Fruit fly (Drosophila melanogaster): Measurements from ENCODE around the gene Or22a.

Or22a gene

dm6 chr2L:1473427-1473826 lies 46.9 kb upstream of the Or22a start (continued):
- TF ChIP-seq CG7372 (GFP tag; IDR thresholded peaks at IDR 0.05) = 0 out of 2 replicates have a peak, but pooled peaks have one; percentile 11
- TF ChIP-seq Poxn (GFP tag; IDR thresholded peaks at IDR 0.05) = no peak
- no peak for TF ChIP-seq twi (tag; optimal IDR thresholded peaks at IDR 0.05)
- TF ChIP-seq CG32767 (GFP tag; IDR thresholded peaks at IDR 0.05) = no peak
- peak; percentile 68 for TF ChIP-seq CG1603 (tag; optimal IDR thresholded peaks at IDR 0.05)
- no peak for TF ChIP-seq Max (GFP tag; optimal IDR thresholded peaks at IDR 0.05)
- no peak for TF ChIP-seq Chrac-16 (GFP tag; optimal IDR thresholded peaks at IDR 0.05)
- TF ChIP-seq da (GFP tag; optimal IDR thresholded peaks at IDR 0.05) = no peak
- no peak for TF ChIP-seq Atf-2 (GFP tag; optimal IDR thresholded peaks at IDR 0.05)
- 0 out of 2 replicates have a peak, but pooled peaks have one; percentile 18 for TF ChIP-seq sim (GFP tag; IDR thresholded peaks at IDR 0.05)
- TF ChIP-seq bsh (GFP tag; optimal IDR thresholded peaks at IDR 0.05) = peak in 1 of 2 experiments; percentile 55
- peak; percentile 46 for TF ChIP-seq slbo (GFP tag; IDR thresholded peaks at IDR 0.05)
- TF ChIP-seq CG12155 (GFP tag; optimal IDR thresholded peaks at IDR 0.05) = peak; percentile 17
- TF ChIP-seq CG34224 (GFP tag; IDR thresholded peaks at IDR 0.05; ENCODE audit: partially characterized antibody) = no peak
- peak; percentile 56; the same call in 1 of the 2 replicates for TF ChIP-seq ranshi (GFP tag; IDR thresholded peaks at IDR 0.05)
- no peak for TF ChIP-seq ac (GFP tag; optimal IDR thresholded peaks at IDR 0.05)
- TF ChIP-seq mirr (GFP tag; optimal IDR thresholded peaks at IDR 0.05) = no peak
- TF ChIP-seq CG7745 (tag; optimal IDR thresholded peaks at IDR 0.05) = no peak
- no peak for TF ChIP-seq crc (GFP tag; optimal IDR thresholded peaks at IDR 0.05)
- no peak for TF ChIP-seq CG33213 (GFP tag; optimal IDR thresholded peaks at IDR 0.05)
- TF ChIP-seq Hr78 (GFP tag; optimal IDR thresholded peaks at IDR 0.05) = no peak
- no peak for TF ChIP-seq CG4617 (GFP tag; optimal IDR thresholded peaks at IDR 0.05; ENCODE audit: borderline replicate concordance)
- no peak for TF ChIP-seq run (tag; optimal IDR thresholded peaks at IDR 0.05)
- no peak for TF ChIP-seq bowl (GFP tag; IDR thresholded peaks at IDR 0.05)
- no peak for TF ChIP-seq Tbp (GFP tag; optimal IDR thresholded peaks at IDR 0.05)
- no peak for TF ChIP-seq org-1 (GFP tag; optimal IDR thresholded peaks at IDR 0.05)
- peak; percentile 43; the same call in 1 of the 2 replicates for TF ChIP-seq sens-2 (GFP tag; IDR thresholded peaks at IDR 0.05)
- TF ChIP-seq Sox100B (GFP tag; optimal IDR thresholded peaks at IDR 0.05) = peak; percentile 3
- peak; percentile 70 for TF ChIP-seq CG17829 (tag; optimal IDR thresholded peaks at IDR 0.05)
- peak; percentile 65; the same call in 2 of the 3 replicates for TF ChIP-seq otp (GFP tag; IDR thresholded peaks at IDR 0.05)
- TF ChIP-seq CG10431 (GFP tag; optimal IDR thresholded peaks at IDR 0.05) = no peak
- no peak for TF ChIP-seq sug (tag; optimal IDR thresholded peaks at IDR 0.05)
- 0 out of 3 replicates have a peak, but pooled peaks have one; percentile 26 for TF ChIP-seq CG11695 (GFP tag; IDR thresholded peaks at IDR 0.05)
- TF ChIP-seq ems (GFP tag; optimal IDR thresholded peaks at IDR 0.05) = no peak
- TF ChIP-seq dysf (GFP tag; IDR thresholded peaks at IDR 0.05) = peak; percentile 64
- no peak for TF ChIP-seq Ets65A (GFP tag)
- no peak for TF ChIP-seq Hand (GFP tag; optimal IDR thresholded peaks at IDR 0.05)
- peak; percentile 51 for TF ChIP-seq B-H1 (GFP tag; IDR thresholded peaks at IDR 0.05)
- TF ChIP-seq CG9437 (GFP tag; optimal IDR thresholded peaks at IDR 0.05) = no peak
- TF ChIP-seq slp2 (GFP tag; optimal IDR thresholded peaks at IDR 0.05) = no peak
- no peak for TF ChIP-seq Abd-B (GFP tag; optimal IDR thresholded peaks at IDR 0.05)
- TF ChIP-seq phol (tag; optimal IDR thresholded peaks at IDR 0.05) = peak; percentile 44
- no peak for TF ChIP-seq CG13624 (GFP tag; optimal IDR thresholded peaks at IDR 0.05)
- no peak for TF ChIP-seq mld (GFP tag; IDR thresholded peaks at IDR 0.05; ENCODE audit: partially characterized antibody)
- no peak for TF ChIP-seq tap (tag; optimal IDR thresholded peaks at IDR 0.05)
- TF ChIP-seq CoRest (tag; optimal IDR thresholded peaks at IDR 0.05) = peak; percentile 9
- TF ChIP-seq Hmr (GFP tag; optimal IDR thresholded peaks at IDR 0.05) = peak; percentile 21
- TF ChIP-seq CG4854 (GFP tag; optimal IDR thresholded peaks at IDR 0.05) = no peak
- TF ChIP-seq Doc3 (GFP tag; IDR thresholded peaks at IDR 0.05; ENCODE audit: partially characterized antibody) = no peak
- TF ChIP-seq H2.0 (GFP tag; IDR thresholded peaks at IDR 0.05) = peak; percentile 55
- no peak for TF ChIP-seq BEAF-32 (GFP tag; optimal IDR thresholded peaks at IDR 0.05)
